Worm (Caenorhabditis elegans) whole organism, L3 larva: ENCODE data around the gene Y61A9LA.1.

ENCODE experiments used
- lin-15B ChIP-seq: fragments of 150-350 bp; optimal IDR thresholded peaks from 2 replicates; lab custom pipeline; 2014; ENCODE audit warnings: missing biosample characterization, missing genetic modification characterization
- lin-39 ChIP-seq: fragments of 150-350 bp; optimal IDR thresholded peaks from 2 replicates; lab custom pipeline; 2018; ENCODE audit warnings: missing biosample characterization, missing genetic modification reagents, missing genetic modification characterization
- mdl-1 ChIP-seq: fragments of 150-350 bp; optimal IDR thresholded peaks from 2 replicates; lab custom pipeline; 2014; ENCODE audit warnings: missing biosample characterization, missing genetic modification characterization
- nhr-12 ChIP-seq: fragments of 150-350 bp; optimal IDR thresholded peaks from 2 replicates; lab custom pipeline; 2014; ENCODE audit warnings: missing biosample characterization, missing genetic modification characterization
- nhr-76 ChIP-seq: fragments of 150-350 bp; sonication (generic microtip); optimal IDR thresholded peaks from 5 replicates; lab custom pipeline; 2014; ENCODE audit warnings: missing biosample characterization, missing genetic modification characterization
- snpc-4 ChIP-seq: fragments of 150-350 bp; optimal IDR thresholded peaks from 2 replicates; lab custom pipeline; 2014; ENCODE audit warnings: missing biosample characterization, missing genetic modification characterization
- unc-39 ChIP-seq: sonication (generic microtip); optimal IDR thresholded peaks from 4 replicates; lab custom pipeline; 2017; ENCODE audit warnings: missing biosample characterization, missing genetic modification characterization
- zag-1 ChIP-seq: fragments of 150-350 bp; optimal IDR thresholded peaks from 2 replicates; lab custom pipeline; 2014; ENCODE audit warnings: missing biosample characterization, missing genetic modification characterization
- ztf-11 ChIP-seq: fragments of 150-350 bp; optimal IDR thresholded peaks from 2 replicates; lab custom pipeline; 2014; ENCODE audit warnings: missing biosample characterization, missing genetic modification characterization

ce11 chrV:4551911-4552310 lies 33.2 kb upstream of the Y61A9LA.1 start:
- TF ChIP-seq lin-15B (tag; lab: Kevin White, UChicago) (no peak), nhr-12 (no peak), snpc-4 (tag; lab: Kevin White, UChicago) (no peak), zag-1 (tag; lab: Kevin White, UChicago) (no peak), unc-39 (tag; lab: Kevin White, UChicago) (no peak), lin-39 (tag; lab: Kevin White, UChicago) (no peak), ztf-11 (no peak), mdl-1 (no peak), nhr-76 (tag; lab: Kevin White, UChicago) (no peak)
